Worm (Caenorhabditis elegans) whole organism, L1 larva: ENCODE data around the gene C34B4.4.
A peak's percentile ranks its signal among the peaks of the same experiment; 100 is the strongest.

Experiments
- ceh-90 ChIP-seq: sonication (generic microtip); optimal IDR thresholded peaks from 2 replicates; lab custom pipeline; 2016; ENCODE audit warnings: missing genetic modification characterization, missing compliant biosample characterization
- dpl-1 ChIP-seq, 3 experiments: fragments of 150-350 bp in 2 of 3; sonication (generic microtip) in 1 of 3; optimal IDR thresholded peaks; 2 replicates each; lab custom pipeline; 2014 to 2017; ENCODE audit warnings: missing biosample characterization in 3 of 3, missing genetic modification characterization in 3 of 3, missing genetic modification reagents in 3 of 3
- elt-3 ChIP-seq, 6 experiments: fragments of 150-350 bp in 1 of 6; sonication (generic microtip); optimal IDR thresholded peaks; 2 replicates each; lab custom pipeline; 2017 to 2018; ENCODE audit warnings: missing biosample characterization in 6 of 6, missing genetic modification characterization in 6 of 6, inconsistent platforms in 1 of 6
- lin-15B ChIP-seq: fragments of 150-350 bp; sonication (generic microtip); optimal IDR thresholded peaks from 3 replicates; lab custom pipeline; 2014; ENCODE audit warnings: missing biosample characterization, missing genetic modification characterization
- nhr-237 ChIP-seq: fragments of 150-350 bp; optimal IDR thresholded peaks from 2 replicates; lab custom pipeline; 2014; ENCODE audit warnings: missing biosample characterization, missing genetic modification characterization
- nhr-76 ChIP-seq: sonication (generic microtip); optimal IDR thresholded peaks from 2 replicates; lab custom pipeline; 2017; ENCODE audit warnings: missing biosample characterization, missing genetic modification characterization
- snpc-4 ChIP-seq: fragments of 150-350 bp; optimal IDR thresholded peaks from 2 replicates; lab custom pipeline; 2014; ENCODE audit warnings: missing biosample characterization, missing genetic modification characterization
- sox-4 ChIP-seq: sonication (generic microtip); optimal IDR thresholded peaks from 2 replicates; lab custom pipeline; 2016; ENCODE audit warnings: missing genetic modification characterization, missing compliant biosample characterization
- unc-86 ChIP-seq: sonication (generic microtip); optimal IDR thresholded peaks from 2 replicates; lab custom pipeline; 2016; ENCODE audit warnings: missing genetic modification characterization, missing compliant biosample characterization
- zag-1 ChIP-seq: fragments of 150-350 bp; optimal IDR thresholded peaks from 2 replicates; lab custom pipeline; 2014; ENCODE audit warnings: missing biosample characterization, missing genetic modification characterization
- ztf-4 ChIP-seq: fragments of 150-350 bp; optimal IDR thresholded peaks from 2 replicates; lab custom pipeline; 2014; ENCODE audit warnings: missing biosample characterization, missing genetic modification characterization

DNA sequence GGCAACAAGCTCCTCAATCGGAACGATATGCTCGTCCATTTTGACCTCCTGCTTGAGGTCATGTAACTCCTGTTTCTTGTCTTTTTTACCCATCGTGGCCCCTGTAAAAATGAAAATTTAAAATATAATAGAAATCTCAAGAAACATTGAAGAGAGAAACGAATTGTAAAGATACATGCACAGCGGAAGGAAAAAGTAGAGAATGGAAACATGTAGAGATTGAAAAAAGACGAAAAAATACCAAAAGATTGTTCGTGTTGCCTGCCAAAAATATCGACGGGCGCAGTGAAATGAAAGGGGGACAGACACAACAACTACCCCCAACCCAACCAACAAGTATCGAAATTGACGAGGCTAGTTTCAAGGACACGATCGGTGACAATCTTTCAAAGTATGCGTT lies 39.7 kb downstream of the C34B4.4 start, which contains the start of gene eat-6:
- TF ChIP-seq nhr-76 (tag; lab: Kevin White, UChicago) (no peak), unc-86 (tag; lab: Kevin White, UChicago) (no peak), dpl-1 (GFP tag; optimal IDR thresholded peaks at IDR 0.05; lab: Kevin White, UChicago) (peak in 1 of 3 experiments; percentile 15), snpc-4 (tag; lab: Kevin White, UChicago) (no peak), zag-1 (no peak), elt-3 (tag; optimal IDR thresholded peaks at IDR 0.05; lab: Kevin White, UChicago) (no peak), sox-4 (no peak), lin-15B (tag; lab: Kevin White, UChicago) (no peak), nhr-237 (tag; lab: Kevin White, UChicago) (no peak), ceh-90 (tag; lab: Kevin White, UChicago) (no peak), ztf-4 (tag; lab: Kevin White, UChicago) (no peak)
